Worm (Caenorhabditis elegans): ENCODE results near the gene pgp-6.
A peak's percentile ranks its signal among the peaks of the same experiment; 100 is the strongest.

The pgp-6 gene

ce11 chrX:10877138-10877743 is at the start of gene pgp-6:
pgp-6 (minus strand) TSS chrX:10877425.
- no peak for TF ChIP-seq R02D3.7 (tag; optimal IDR thresholded peaks at IDR 0.05)
- no peak for TF ChIP-seq ceh-16 (tag; optimal IDR thresholded peaks at IDR 0.05)
- peak; percentile 67 for TF ChIP-seq elt-2 (tag; optimal IDR thresholded peaks at IDR 0.05)
- no peak for TF ChIP-seq mml-1 (tag; optimal IDR thresholded peaks at IDR 0.05)

- no peak for TF ChIP-seq ceh-82 (tag; optimal IDR thresholded peaks at IDR 0.05)
- no peak for TF ChIP-seq R02D3.7 (tag; optimal IDR thresholded peaks at IDR 0.05)
- TF ChIP-seq nhr-237 (tag; optimal IDR thresholded peaks at IDR 0.05), result no peak
- no peak for TF ChIP-seq lin-39 (tag; optimal IDR thresholded peaks at IDR 0.05)
- TF ChIP-seq ceh-9 (tag; optimal IDR thresholded peaks at IDR 0.05), result no peak
Measured at ce11 chrX:10924031-10924430, 46.8 kb upstream of the pgp-6 start.

- TF ChIP-seq ceh-28 (tag; optimal IDR thresholded peaks at IDR 0.05) (no peak), fkh-2 (tag; optimal IDR thresholded peaks at IDR 0.05) (no peak), unc-39 (tag; optimal IDR thresholded peaks at IDR 0.05) (no peak), ceh-16 (tag; optimal IDR thresholded peaks at IDR 0.05) (no peak), lsy-12 (tag; optimal IDR thresholded peaks at IDR 0.05) (no peak), egl-27 (tag; optimal IDR thresholded peaks at IDR 0.05) (no peak), egl-5 (tag; optimal IDR thresholded peaks at IDR 0.05) (no peak), ZK546.5 (tag; optimal IDR thresholded peaks at IDR 0.05) (no peak), skn-1 (tag; optimal IDR thresholded peaks at IDR 0.05) (no peak), ceh-9 (tag; optimal IDR thresholded peaks at IDR 0.05) (no peak), eor-1 (tag; optimal IDR thresholded peaks at IDR 0.05) (no peak), elt-1 (tag; optimal IDR thresholded peaks at IDR 0.05) (no peak), pqm-1 (tag; optimal IDR thresholded peaks at IDR 0.05) (no peak), lin-15B (tag; optimal IDR thresholded peaks at IDR 0.05) (no peak)
Measured at ce11 chrX:10919613-10920012, 42.4 kb upstream of the pgp-6 start, which contains the start of gene nstp-9. nstp-9 (minus strand) TSS chrX:10919713.

ce11 chrX:10916194-10916593 is 39.0 kb upstream of the pgp-6 start:
- peak; percentile 44 for TF ChIP-seq elt-2 (tag; optimal IDR thresholded peaks at IDR 0.05)
- TF ChIP-seq ztf-4 (tag; optimal IDR thresholded peaks at IDR 0.05), result no peak
- no peak for TF ChIP-seq eor-1 (tag; optimal IDR thresholded peaks at IDR 0.05)
- peak; percentile 55 for TF ChIP-seq pha-4 (tag; optimal IDR thresholded peaks at IDR 0.05)
- TF ChIP-seq nhr-76 (tag; optimal IDR thresholded peaks at IDR 0.05), result no peak

- TF ChIP-seq nhr-43 (tag; optimal IDR thresholded peaks at IDR 0.05; ENCODE audit: poor library complexity, severe bottlenecking) (no peak), elt-2 (tag; optimal IDR thresholded peaks at IDR 0.05) (peak; percentile 61)
Measured at ce11 chrX:10914421-10915277, 37.4 kb upstream of the pgp-6 start.

ce11 chrX:10913981-10914380 is 36.8 kb upstream of the pgp-6 start, which contains the start of gene F47B10.9:
F47B10.9 (minus strand) TSS chrX:10914081.
- TF ChIP-seq R02D3.7 (tag; optimal IDR thresholded peaks at IDR 0.05) (no peak), pqm-1 (tag; optimal IDR thresholded peaks at IDR 0.05) (no peak), pha-4 (tag; optimal IDR thresholded peaks at IDR 0.05) (no peak), lin-15B (tag; optimal IDR thresholded peaks at IDR 0.05) (no peak), mdl-1 (tag; optimal IDR thresholded peaks at IDR 0.05) (no peak), aly-2 (tag; optimal IDR thresholded peaks at IDR 0.05) (no peak), tbx-2 (tag; optimal IDR thresholded peaks at IDR 0.05) (no peak)

- TF ChIP-seq sea-2 (GFP tag; optimal IDR thresholded peaks at IDR 0.05) (no peak), nhr-12 (tag; optimal IDR thresholded peaks at IDR 0.05) (no peak), hmg-11 (tag; optimal IDR thresholded peaks at IDR 0.05) (no peak), mml-1 (tag; optimal IDR thresholded peaks at IDR 0.05) (no peak), R02D3.7 (tag; optimal IDR thresholded peaks at IDR 0.05) (no peak), nfya-1 (tag; optimal IDR thresholded peaks at IDR 0.05; ENCODE audit: insufficient read depth) (no peak), ceh-82 (tag; optimal IDR thresholded peaks at IDR 0.05) (no peak), pha-4 (tag; optimal IDR thresholded peaks at IDR 0.05) (no peak), elt-2 (tag; optimal IDR thresholded peaks at IDR 0.05) (no peak), egl-5 (tag; optimal IDR thresholded peaks at IDR 0.05) (no peak)
Measured at ce11 chrX:10910716-10911115, 33.5 kb upstream of the pgp-6 start, which contains the start of gene F47B10.8. F47B10.8 (minus strand) TSS chrX:10910816.
